Worm (Caenorhabditis elegans): ENCODE results near the gene K02F6.8.
"Not testable (repeated sequence)": the region's sequence is repeated elsewhere in the genome, so short reads cannot be mapped to it uniquely, and the experiment has no call there.

K02F6.8 gene

ce11 chrII:2534952-2535351 is at the start of gene K02F6.8:
Gene K02F6.8 (minus strand): TSS chrII:2535052.
- TF ChIP-seq M03D4.4 (tag; optimal IDR thresholded peaks at IDR 0.05); ceh-43 (GFP tag; optimal IDR thresholded peaks at IDR 0.05); lin-13 (tag; optimal IDR thresholded peaks at IDR 0.05): not testable (repeated sequence)

DNA sequence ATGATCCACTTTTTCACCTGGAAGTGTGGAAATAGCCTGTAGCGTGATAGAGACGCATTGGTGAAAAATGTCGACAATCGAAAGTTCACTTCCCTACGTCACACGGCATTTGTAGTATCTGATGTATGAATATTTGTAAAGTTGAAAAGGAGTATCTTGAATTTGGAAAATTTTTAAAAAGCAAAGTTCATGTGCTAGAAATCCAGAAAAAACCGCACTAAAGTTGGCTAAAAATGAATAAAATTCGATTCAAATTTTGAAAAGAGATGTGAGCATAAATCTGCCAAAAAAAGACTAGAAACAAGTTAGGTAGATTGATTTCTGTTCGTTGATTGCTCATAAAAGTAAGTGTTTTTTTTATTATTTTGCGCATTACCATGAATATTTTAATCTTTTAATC is 48.2 kb upstream of the K02F6.8 start, which contains the start of gene sri-74:
Gene sri-74, minus strand, starts transcription at position 101 of the 400 bp plus-strand sequence.
- no peak for TF ChIP-seq ceh-83 (GFP tag; optimal IDR thresholded peaks at IDR 0.05)
- TF ChIP-seq unc-120 (tag; optimal IDR thresholded peaks at IDR 0.05; ENCODE audit: poor library complexity, severe bottlenecking) = no peak
- TF ChIP-seq nhr-2 (tag; optimal IDR thresholded peaks at IDR 0.05) = no peak
- TF ChIP-seq zip-8 (tag; optimal IDR thresholded peaks at IDR 0.05) = no peak
- no peak for TF ChIP-seq flh-1 (GFP tag; optimal IDR thresholded peaks at IDR 0.05)
- TF ChIP-seq sem-2 (GFP tag; optimal IDR thresholded peaks at IDR 0.05) = no peak

ce11 chrII:2578216-2578615 is 43.4 kb upstream of the K02F6.8 start:
- TF ChIP-seq mep-1 (tag; optimal IDR thresholded peaks at IDR 0.05) (no peak), ceh-43 (GFP tag; optimal IDR thresholded peaks at IDR 0.05) (no peak), unc-62 (GFP tag; optimal IDR thresholded peaks at IDR 0.05) (no peak), unc-39 (tag; optimal IDR thresholded peaks at IDR 0.05) (no peak), flh-1 (GFP tag; optimal IDR thresholded peaks at IDR 0.05) (no peak), nhr-28 (tag; optimal IDR thresholded peaks at IDR 0.05) (no peak), tbx-8 (GFP tag; optimal IDR thresholded peaks at IDR 0.05) (no peak), cnd-1 (tag; optimal IDR thresholded peaks at IDR 0.05) (no peak), blmp-1 (tag; optimal IDR thresholded peaks at IDR 0.05) (no peak), elt-1 (tag; optimal IDR thresholded peaks at IDR 0.05; ENCODE audit: borderline replicate concordance, insufficient read depth) (no peak), ces-1 (GFP tag; optimal IDR thresholded peaks at IDR 0.05) (no peak), nhr-76 (tag; optimal IDR thresholded peaks at IDR 0.05) (no peak), ceh-39 (tag; optimal IDR thresholded peaks at IDR 0.05) (no peak)

DNA sequence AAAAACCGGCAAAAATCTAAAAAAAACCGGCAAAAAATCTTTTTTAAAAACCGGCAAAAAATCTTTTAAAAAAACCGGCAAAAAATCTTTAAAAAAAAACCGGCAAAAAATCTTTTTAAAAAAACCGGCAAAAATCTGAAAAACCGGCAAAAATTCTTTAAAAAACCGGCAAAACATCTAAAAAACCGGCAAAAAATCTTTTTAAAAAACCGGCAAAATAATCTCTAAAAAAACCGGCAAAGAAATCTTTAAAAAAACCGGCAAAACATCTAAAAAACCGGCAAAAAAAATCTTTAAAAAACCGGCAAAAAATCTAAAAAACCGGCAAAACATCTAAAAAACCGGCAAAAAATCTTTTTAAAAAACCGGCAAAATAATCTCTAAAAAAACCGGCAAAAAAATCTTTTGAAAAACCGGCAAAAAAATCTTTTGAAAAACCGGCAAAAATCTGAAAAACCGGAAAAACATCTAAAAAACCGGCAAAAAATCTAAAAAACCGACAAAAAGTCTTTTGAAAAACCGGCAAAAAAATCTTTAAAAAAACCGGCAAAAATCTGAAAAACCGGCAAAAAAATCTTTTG is 35.6 kb upstream of the K02F6.8 start:
- TF ChIP-seq bed-3 (GFP tag; optimal IDR thresholded peaks at IDR 0.05) (peak; percentile 70), sptf-1 (tag; optimal IDR thresholded peaks at IDR 0.05) (peak; percentile 84), unc-120 (tag; optimal IDR thresholded peaks at IDR 0.05; ENCODE audit: poor library complexity, severe bottlenecking) (peak; percentile 39), M03D4.4 (tag; optimal IDR thresholded peaks at IDR 0.05) (peak; percentile 79)

ce11 chrII:2564899-2565298 is 30.0 kb upstream of the K02F6.8 start, which contains the start of gene usp-39:
Gene usp-39 (plus strand): TSS chrII:2565275.
- TF ChIP-seq mep-1 (tag; optimal IDR thresholded peaks at IDR 0.05) (peak; percentile 66), lin-13 (tag; optimal IDR thresholded peaks at IDR 0.05) (peak; percentile 46), nhr-2 (tag; optimal IDR thresholded peaks at IDR 0.05) (no peak), cnd-1 (tag; optimal IDR thresholded peaks at IDR 0.05) (no peak), lsy-2 (tag; optimal IDR thresholded peaks at IDR 0.05) (peak; percentile 80), mab-5 (tag; optimal IDR thresholded peaks at IDR 0.05) (peak; percentile 80), zip-8 (tag; optimal IDR thresholded peaks at IDR 0.05) (no peak), snpc-4 (tag; optimal IDR thresholded peaks at IDR 0.05) (no peak), elt-1 (tag; optimal IDR thresholded peaks at IDR 0.05; ENCODE audit: borderline replicate concordance, insufficient read depth) (no peak), unc-120 (tag; optimal IDR thresholded peaks at IDR 0.05; ENCODE audit: poor library complexity, severe bottlenecking) (no peak), ces-1 (GFP tag; optimal IDR thresholded peaks at IDR 0.05) (peak; percentile 98), drap-1 (GFP tag; optimal IDR thresholded peaks at IDR 0.05) (no peak), sptf-1 (tag; optimal IDR thresholded peaks at IDR 0.05) (peak; percentile 25), ceh-39 (tag; optimal IDR thresholded peaks at IDR 0.05) (no peak), sem-2 (GFP tag; optimal IDR thresholded peaks at IDR 0.05) (no peak), pha-4 (tag; optimal IDR thresholded peaks at IDR 0.05) (peak; percentile 65), nhr-237 (tag; optimal IDR thresholded peaks at IDR 0.05) (peak; percentile 65), nhr-12 (tag; optimal IDR thresholded peaks at IDR 0.05) (no peak), unc-62 (GFP tag; optimal IDR thresholded peaks at IDR 0.05) (no peak), ceh-83 (GFP tag; optimal IDR thresholded peaks at IDR 0.05) (peak; percentile 26), M03D4.4 (tag; optimal IDR thresholded peaks at IDR 0.05) (no peak), ztf-11 (tag; optimal IDR thresholded peaks at IDR 0.05) (no peak)
